Worm (Caenorhabditis elegans): Measurements from ENCODE around the gene T04G9.7.

T04G9.7 gene

ce11 chrX:772184-772583, 1.5 kb downstream of the T04G9.7 start, which contains the start of gene T04G9.4:
Gene T04G9.4 (plus strand): TSS chrX:772476.
- TF ChIP-seq elt-1 (tag; optimal IDR thresholded peaks at IDR 0.05; ENCODE audit: borderline replicate concordance, insufficient read depth) (peak; percentile 63), nhr-2 (tag; optimal IDR thresholded peaks at IDR 0.05) (no peak), nhr-12 (tag; optimal IDR thresholded peaks at IDR 0.05) (no peak), ceh-43 (GFP tag; optimal IDR thresholded peaks at IDR 0.05) (no peak)

ce11 chrX:777421-777820, 6.8 kb downstream of the T04G9.7 start, which contains the start of gene nas-15:
Gene nas-15 (plus strand): TSS chrX:777721.
- TF ChIP-seq drap-1 (GFP tag; optimal IDR thresholded peaks at IDR 0.05), result no peak
- no peak for TF ChIP-seq pha-4 (tag; optimal IDR thresholded peaks at IDR 0.05)
- TF ChIP-seq unc-62 (GFP tag; optimal IDR thresholded peaks at IDR 0.05), result no peak
- TF ChIP-seq ceh-83 (GFP tag; optimal IDR thresholded peaks at IDR 0.05), result no peak
- no peak for TF ChIP-seq nhr-76 (tag; optimal IDR thresholded peaks at IDR 0.05)
- no peak for TF ChIP-seq nhr-12 (tag; optimal IDR thresholded peaks at IDR 0.05)
- no peak for TF ChIP-seq elt-1 (tag; optimal IDR thresholded peaks at IDR 0.05; ENCODE audit: borderline replicate concordance, insufficient read depth)
- no peak for TF ChIP-seq snpc-4 (tag; optimal IDR thresholded peaks at IDR 0.05)
- TF ChIP-seq unc-39 (tag; optimal IDR thresholded peaks at IDR 0.05), result no peak
- no peak for TF ChIP-seq blmp-1 (tag; optimal IDR thresholded peaks at IDR 0.05)
- no peak for TF ChIP-seq lin-13 (tag; optimal IDR thresholded peaks at IDR 0.05)
- no peak for TF ChIP-seq sptf-1 (tag; optimal IDR thresholded peaks at IDR 0.05)
- TF ChIP-seq ceh-43 (GFP tag; optimal IDR thresholded peaks at IDR 0.05), result no peak
- TF ChIP-seq lsy-2 (tag; optimal IDR thresholded peaks at IDR 0.05), result no peak
- no peak for TF ChIP-seq ham-2 (GFP tag; optimal IDR thresholded peaks at IDR 0.05)

DNA sequence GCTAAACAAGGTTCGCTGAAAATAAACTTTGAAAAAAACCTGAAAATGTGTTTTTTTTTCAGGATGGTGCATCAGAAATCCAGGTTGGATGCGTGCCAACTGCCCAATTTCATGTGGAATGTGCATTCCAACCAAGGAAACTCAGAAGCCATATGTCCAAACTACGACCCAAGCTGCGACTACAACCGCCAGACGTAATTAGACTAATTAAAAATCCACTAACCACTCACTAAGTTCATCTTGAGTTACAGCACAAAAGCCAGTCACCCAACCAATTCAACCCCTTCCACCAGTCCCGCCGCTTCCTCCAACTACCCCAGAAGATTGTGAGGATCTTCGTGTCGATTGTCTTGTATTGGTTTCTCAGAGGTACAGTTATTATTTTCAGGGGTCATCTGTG, 8.6 kb downstream of the T04G9.7 start:
- no peak for TF ChIP-seq pha-4 (tag; optimal IDR thresholded peaks at IDR 0.05)
- no peak for TF ChIP-seq nhr-12 (tag; optimal IDR thresholded peaks at IDR 0.05)
- no peak for TF ChIP-seq nhr-28 (tag; optimal IDR thresholded peaks at IDR 0.05)
- no peak for TF ChIP-seq lsy-2 (tag; optimal IDR thresholded peaks at IDR 0.05)
- TF ChIP-seq unc-62 (GFP tag; optimal IDR thresholded peaks at IDR 0.05), result no peak
- TF ChIP-seq drap-1 (GFP tag; optimal IDR thresholded peaks at IDR 0.05), result no peak
- no peak for TF ChIP-seq cnd-1 (tag; optimal IDR thresholded peaks at IDR 0.05)
- no peak for TF ChIP-seq elt-3 (tag; optimal IDR thresholded peaks at IDR 0.05)
- TF ChIP-seq ceh-43 (GFP tag; optimal IDR thresholded peaks at IDR 0.05), result no peak
- TF ChIP-seq ztf-11 (tag; optimal IDR thresholded peaks at IDR 0.05), result no peak
- TF ChIP-seq sptf-1 (tag; optimal IDR thresholded peaks at IDR 0.05), result no peak
- TF ChIP-seq nhr-237 (tag; optimal IDR thresholded peaks at IDR 0.05), result no peak
- TF ChIP-seq nhr-76 (tag; optimal IDR thresholded peaks at IDR 0.05), result no peak
- no peak for TF ChIP-seq unc-39 (tag; optimal IDR thresholded peaks at IDR 0.05)
- TF ChIP-seq bed-3 (GFP tag; optimal IDR thresholded peaks at IDR 0.05), result no peak
- TF ChIP-seq tbx-8 (GFP tag; optimal IDR thresholded peaks at IDR 0.05), result no peak
- TF ChIP-seq lin-13 (tag; optimal IDR thresholded peaks at IDR 0.05), result no peak
- TF ChIP-seq nhr-2 (tag; optimal IDR thresholded peaks at IDR 0.05), result no peak
- TF ChIP-seq mep-1 (tag; optimal IDR thresholded peaks at IDR 0.05), result no peak
- no peak for TF ChIP-seq mab-5 (tag; optimal IDR thresholded peaks at IDR 0.05)

ce11 chrX:780027-780426, 9.4 kb downstream of the T04G9.7 start:
- no peak for TF ChIP-seq nhr-237 (tag; optimal IDR thresholded peaks at IDR 0.05)
- no peak for TF ChIP-seq ham-2 (GFP tag; optimal IDR thresholded peaks at IDR 0.05)
- TF ChIP-seq mls-2 (tag; optimal IDR thresholded peaks at IDR 0.05), result no peak
- TF ChIP-seq ces-1 (GFP tag; optimal IDR thresholded peaks at IDR 0.05), result no peak
- TF ChIP-seq nhr-28 (tag; optimal IDR thresholded peaks at IDR 0.05), result no peak
- no peak for TF ChIP-seq flh-1 (GFP tag; optimal IDR thresholded peaks at IDR 0.05)
- TF ChIP-seq ceh-83 (GFP tag; optimal IDR thresholded peaks at IDR 0.05), result no peak
- TF ChIP-seq lin-32 (GFP tag; optimal IDR thresholded peaks at IDR 0.05), result no peak
- TF ChIP-seq ceh-43 (GFP tag; optimal IDR thresholded peaks at IDR 0.05), result no peak
- no peak for TF ChIP-seq mab-5 (tag; optimal IDR thresholded peaks at IDR 0.05)
- TF ChIP-seq sptf-1 (tag; optimal IDR thresholded peaks at IDR 0.05), result no peak
- TF ChIP-seq ztf-11 (tag; optimal IDR thresholded peaks at IDR 0.05), result no peak
- no peak for TF ChIP-seq elt-3 (tag; optimal IDR thresholded peaks at IDR 0.05)
- TF ChIP-seq tbx-8 (GFP tag; optimal IDR thresholded peaks at IDR 0.05), result no peak
- TF ChIP-seq nhr-76 (tag; optimal IDR thresholded peaks at IDR 0.05), result no peak
- no peak for TF ChIP-seq drap-1 (GFP tag; optimal IDR thresholded peaks at IDR 0.05)
- no peak for TF ChIP-seq hlh-1 (tag; optimal IDR thresholded peaks at IDR 0.05)
- TF ChIP-seq bed-3 (GFP tag; optimal IDR thresholded peaks at IDR 0.05), result no peak

- TF ChIP-seq cnd-1 (tag; optimal IDR thresholded peaks at IDR 0.05), result no peak
- no peak for TF ChIP-seq ham-2 (GFP tag; optimal IDR thresholded peaks at IDR 0.05)
- no peak for TF ChIP-seq ceh-43 (GFP tag; optimal IDR thresholded peaks at IDR 0.05)
- TF ChIP-seq nhr-237 (tag; optimal IDR thresholded peaks at IDR 0.05), result no peak
- no peak for TF ChIP-seq snpc-4 (tag; optimal IDR thresholded peaks at IDR 0.05)
- TF ChIP-seq sem-2 (GFP tag; optimal IDR thresholded peaks at IDR 0.05), result no peak
- no peak for TF ChIP-seq unc-39 (tag; optimal IDR thresholded peaks at IDR 0.05)
- no peak for TF ChIP-seq blmp-1 (tag; optimal IDR thresholded peaks at IDR 0.05)
- TF ChIP-seq ztf-11 (tag; optimal IDR thresholded peaks at IDR 0.05), result no peak
- no peak for TF ChIP-seq elt-1 (tag; optimal IDR thresholded peaks at IDR 0.05; ENCODE audit: borderline replicate concordance, insufficient read depth)
- no peak for TF ChIP-seq unc-120 (tag; optimal IDR thresholded peaks at IDR 0.05; ENCODE audit: poor library complexity, severe bottlenecking)
- TF ChIP-seq pha-4 (tag; optimal IDR thresholded peaks at IDR 0.05), result no peak
These were observed 14.2 kb downstream of the T04G9.7 start, which contains the start of gene T04G9.6 for ce11 chrX:784853-785252. Gene T04G9.6 (minus strand): TSS chrX:784953.

Measured in whole organism, mixed stage, embryonic.